Worm (Caenorhabditis elegans) whole organism, L4/young adult: ENCODE results near the gene mdh-1.

Source experiments
- W03F9.2 ChIP-seq: fragments of 150-350 bp; optimal IDR thresholded peaks from 2 replicates; lab custom pipeline; 2014; ENCODE audit warnings: missing biosample characterization, missing genetic modification characterization
- dao-5 ChIP-seq: sonication (generic microtip); optimal IDR thresholded peaks from 2 replicates; lab custom pipeline; 2016; ENCODE audit warnings: missing genotype, missing genetic modification characterization, moderate library complexity, missing compliant biosample characterization
- him-1 ChIP-seq: sonication (generic microtip); optimal IDR thresholded peaks from 2 replicates; lab custom pipeline; 2016; ENCODE audit warnings: missing genotype, missing genetic modification reagents, missing genetic modification characterization, missing compliant biosample characterization

Gene mdh-1

ce11 chrV:6495353-6495752 is 21.0 kb downstream of the mdh-1 start:
- no peak for TF ChIP-seq dao-5 (tag; lab: Kevin White, UChicago)
- TF ChIP-seq him-1 (tag; lab: Kevin White, UChicago): no peak
- TF ChIP-seq W03F9.2 (tag; lab: Kevin White, UChicago): no peak

- TF ChIP-seq dao-5 (tag; lab: Kevin White, UChicago) (no peak), W03F9.2 (tag; lab: Kevin White, UChicago) (no peak), him-1 (tag; lab: Kevin White, UChicago) (no peak)
Measured at ce11 chrV:6493821-6494220, 22.5 kb downstream of the mdh-1 start, which contains the start of gene cpt-6. TSS of gene cpt-6 (minus strand) at chrV:6493921.

DNA sequence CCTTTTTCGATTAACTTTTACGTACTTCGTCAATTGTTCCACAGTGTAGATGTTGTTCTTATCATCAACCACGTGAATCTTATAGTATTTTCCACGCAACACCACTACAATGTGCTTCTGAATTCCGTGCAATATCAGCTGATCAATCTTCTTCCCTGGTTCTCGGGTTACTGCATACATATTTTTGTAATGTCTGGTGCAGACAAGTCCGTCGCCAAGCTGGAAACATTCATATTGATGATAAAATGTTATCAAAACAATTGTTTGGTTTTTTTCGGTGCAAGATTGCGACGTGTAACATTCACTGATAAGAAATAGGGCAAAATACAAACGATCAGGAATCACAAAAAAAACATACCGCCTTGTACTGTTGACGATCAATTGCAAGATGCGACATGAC is 23.8 kb downstream of the mdh-1 start:
- TF ChIP-seq W03F9.2 (tag; lab: Kevin White, UChicago) (no peak), dao-5 (tag; lab: Kevin White, UChicago) (no peak), him-1 (tag; lab: Kevin White, UChicago) (no peak)

- TF ChIP-seq him-1 (tag; lab: Kevin White, UChicago) (no peak), dao-5 (tag; lab: Kevin White, UChicago) (no peak), W03F9.2 (tag; lab: Kevin White, UChicago) (no peak)
Measured at ce11 chrV:6488849-6489248, 27.5 kb downstream of the mdh-1 start, which contains the start of gene lec-10. TSS of gene lec-10 (minus strand) at chrV:6489120.

- TF ChIP-seq him-1 (tag; lab: Kevin White, UChicago) (no peak), W03F9.2 (tag; lab: Kevin White, UChicago) (no peak), dao-5 (tag; lab: Kevin White, UChicago) (no peak)
Measured at ce11 chrV:6487878-6488277, 28.4 kb downstream of the mdh-1 start.

ce11 chrV:6485109-6485508 is 31.2 kb downstream of the mdh-1 start:
- TF ChIP-seq dao-5 (tag; lab: Kevin White, UChicago) (no peak), him-1 (tag; lab: Kevin White, UChicago) (no peak), W03F9.2 (tag; lab: Kevin White, UChicago) (no peak)

DNA sequence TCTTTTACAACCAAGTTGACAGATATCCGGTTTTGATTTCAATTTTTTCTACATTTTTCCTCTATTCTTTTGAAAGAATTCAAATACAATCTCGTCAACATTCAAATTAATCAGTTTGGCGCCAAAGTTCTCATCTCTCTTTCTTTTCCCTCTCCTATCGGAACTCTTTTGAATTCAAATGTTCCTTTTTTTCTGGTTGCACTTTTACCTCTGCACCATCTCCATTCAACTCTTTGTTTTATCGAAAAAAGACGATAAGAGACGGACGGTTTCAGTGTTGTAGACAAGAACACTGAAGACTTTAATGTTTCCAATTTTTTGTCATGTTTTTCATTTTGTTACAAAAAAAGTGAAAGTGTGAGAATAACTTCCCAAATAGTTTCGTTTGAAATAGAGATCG is 40.3 kb downstream of the mdh-1 start:
- TF ChIP-seq W03F9.2 (tag; lab: Kevin White, UChicago): no peak
- TF ChIP-seq him-1 (tag; lab: Kevin White, UChicago): no peak
- no peak for TF ChIP-seq dao-5 (tag; lab: Kevin White, UChicago)

ce11 chrV:6471208-6471607 is 45.1 kb downstream of the mdh-1 start:
- no peak for TF ChIP-seq dao-5 (tag; lab: Kevin White, UChicago)
- no peak for TF ChIP-seq him-1 (tag; lab: Kevin White, UChicago)
- TF ChIP-seq W03F9.2 (tag; lab: Kevin White, UChicago): no peak

ce11 chrV:6467676-6468075 is 48.6 kb downstream of the mdh-1 start:
- TF ChIP-seq dao-5 (tag; lab: Kevin White, UChicago) (no peak), him-1 (tag; lab: Kevin White, UChicago) (no peak), W03F9.2 (tag; lab: Kevin White, UChicago) (no peak)
